Worm (Caenorhabditis elegans): ENCODE measurements around the gene sup-1.

The sup-1 gene

DNA sequence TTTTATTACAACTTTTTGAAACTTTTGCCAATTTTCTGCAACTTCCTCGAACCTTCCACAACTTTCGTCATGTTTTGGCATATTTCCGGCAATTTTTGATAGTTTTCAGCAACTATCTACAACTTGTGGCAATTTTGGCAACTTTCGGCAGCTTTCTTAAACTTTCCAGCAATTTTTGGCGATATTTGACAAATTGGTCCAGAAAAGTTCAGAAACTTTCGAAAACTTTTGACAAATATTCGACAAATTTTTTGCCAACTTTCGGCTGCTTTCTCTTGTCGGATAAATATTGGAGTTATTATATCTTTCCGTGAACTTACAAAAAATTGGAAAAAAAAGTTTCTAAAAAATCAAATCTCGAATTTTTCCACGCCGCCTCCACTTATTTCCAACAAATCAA, 7.1 kb downstream of the sup-1 start, which contains the start of gene Y41C4A.18:
Y41C4A.18 (plus strand) TSS at position 301 of the 400 bp plus-strand sequence.
- TF ChIP-seq ztf-16 (tag; optimal IDR thresholded peaks at IDR 0.05): no peak
- TF ChIP-seq hlh-13 (GFP tag; optimal IDR thresholded peaks at IDR 0.05): no peak
- TF ChIP-seq nfya-1 (tag; optimal IDR thresholded peaks at IDR 0.05): no peak
- no peak for TF ChIP-seq ama-1 (optimal IDR thresholded peaks at IDR 0.05)
- TF ChIP-seq ceh-45 (GFP tag; IDR thresholded peaks at IDR 0.05): no peak
- TF ChIP-seq npax-4 (tag; optimal IDR thresholded peaks at IDR 0.05): no peak
- TF ChIP-seq fax-1 (tag; optimal IDR thresholded peaks at IDR 0.05): no peak
- TF ChIP-seq mec-3 (tag; optimal IDR thresholded peaks at IDR 0.05; ENCODE audit: borderline replicate concordance): no peak
- no peak for TF ChIP-seq madf-2 (tag; optimal IDR thresholded peaks at IDR 0.05)
- TF ChIP-seq hlh-6 (tag; optimal IDR thresholded peaks at IDR 0.05): no peak
- no peak for TF ChIP-seq eyg-1 (tag; optimal IDR thresholded peaks at IDR 0.05)
- TF ChIP-seq syd-9 (tag; optimal IDR thresholded peaks at IDR 0.05): no peak
- no peak for TF ChIP-seq sdc-2 (tag; optimal IDR thresholded peaks at IDR 0.05)
- TF ChIP-seq K09A11.1 (tag; optimal IDR thresholded peaks at IDR 0.05; ENCODE audit: insufficient read depth): no peak

DNA sequence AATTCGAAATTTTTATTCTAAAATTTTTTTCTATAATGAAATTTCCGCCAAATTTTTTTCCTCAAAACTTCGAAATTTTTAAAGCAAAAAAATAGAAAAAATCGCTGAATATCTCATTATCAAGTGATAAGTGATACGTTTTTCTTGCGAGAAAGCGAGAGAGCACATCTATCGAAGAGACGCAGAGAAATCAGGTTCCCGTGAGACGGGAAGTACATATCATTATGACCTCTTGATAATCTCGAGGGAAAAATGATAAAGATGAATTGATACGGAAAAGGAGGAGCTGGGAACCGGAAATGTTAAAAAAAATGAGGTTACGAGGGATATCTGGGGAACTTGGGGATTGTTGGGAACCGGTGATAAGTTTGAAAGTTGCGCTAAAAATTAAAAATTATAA, 10.4 kb downstream of the sup-1 start:
- TF ChIP-seq ama-1 (optimal IDR thresholded peaks at IDR 0.05): no peak
- peak; percentile 80 for TF ChIP-seq elt-2 (tag; optimal IDR thresholded peaks at IDR 0.05)

DNA sequence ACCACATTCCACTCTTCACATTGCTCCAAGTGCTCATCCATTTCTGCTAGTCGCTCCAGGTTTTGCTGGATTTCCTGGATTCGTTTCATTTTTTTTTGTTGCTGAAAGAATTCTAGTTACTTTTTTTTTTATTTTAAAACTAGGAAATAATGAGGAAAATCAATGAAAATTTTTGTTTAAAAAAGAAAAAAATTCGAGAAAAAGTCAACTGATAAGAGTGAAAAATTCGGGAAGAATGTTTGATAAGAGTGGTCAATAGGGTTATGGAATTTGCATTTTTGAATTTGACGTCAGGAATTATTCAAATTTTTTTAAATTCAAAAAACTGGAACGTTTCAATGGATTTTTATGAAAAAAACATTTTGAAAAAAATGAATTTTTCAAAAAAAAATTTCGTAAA, 10.8 kb downstream of the sup-1 start, which contains the start of gene Y41C4A.12:
Y41C4A.12 (minus strand) TSS at position 101 of the 400 bp plus-strand sequence.
- TF ChIP-seq zip-5 (tag; optimal IDR thresholded peaks at IDR 0.05) (no peak), hlh-6 (tag; optimal IDR thresholded peaks at IDR 0.05) (no peak), ama-1 (optimal IDR thresholded peaks at IDR 0.05) (no peak), ztf-16 (tag; optimal IDR thresholded peaks at IDR 0.05) (no peak), ceh-24 (tag; optimal IDR thresholded peaks at IDR 0.05) (no peak), ceh-45 (GFP tag; IDR thresholded peaks at IDR 0.05) (no peak), pha-2 (tag; optimal IDR thresholded peaks at IDR 0.05) (no peak), unc-86 (tag; optimal IDR thresholded peaks at IDR 0.05) (no peak), fkh-10 (GFP tag; optimal IDR thresholded peaks at IDR 0.05) (no peak), K09A11.1 (tag; optimal IDR thresholded peaks at IDR 0.05; ENCODE audit: insufficient read depth) (no peak), ahr-1 (tag; optimal IDR thresholded peaks at IDR 0.05) (no peak), unc-3 (GFP tag; conservative IDR thresholded peaks at IDR 0.05) (no peak), unc-3 (tag; optimal IDR thresholded peaks at IDR 0.05) (no peak)

DNA sequence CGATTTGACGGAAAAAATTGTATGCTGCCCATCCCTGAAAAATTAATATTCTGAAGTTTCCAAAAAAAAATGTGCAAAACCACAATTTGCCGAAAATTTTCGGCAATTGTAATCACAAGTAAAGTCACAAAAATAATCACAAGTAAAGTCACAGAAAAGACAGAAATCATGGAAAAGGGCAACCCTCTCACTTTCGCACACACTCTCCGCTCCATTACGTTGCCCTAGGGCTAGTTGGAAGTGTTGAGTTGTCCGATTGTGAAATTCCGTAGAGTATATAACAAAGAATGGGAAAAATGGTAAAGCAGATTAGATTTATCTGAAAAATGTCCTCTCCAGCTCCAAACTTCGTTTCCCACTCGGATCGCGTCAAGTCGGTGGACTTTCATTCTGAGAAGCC, 16.0 kb downstream of the sup-1 start, which contains the start of gene Y41C4A.32:
Y41C4A.32 (plus strand) TSS at position 302 of the 400 bp plus-strand sequence.
- TF ChIP-seq pros-1 (tag; optimal IDR thresholded peaks at IDR 0.05) (no peak), pax-1 (tag; optimal IDR thresholded peaks at IDR 0.05) (no peak), fkh-6 (tag; optimal IDR thresholded peaks at IDR 0.05) (no peak), syd-9 (tag; optimal IDR thresholded peaks at IDR 0.05) (no peak), odd-2 (tag; optimal IDR thresholded peaks at IDR 0.05) (no peak), dmd-4 (tag; optimal IDR thresholded peaks at IDR 0.05; ENCODE audit: borderline replicate concordance) (no peak), che-1 (tag; optimal IDR thresholded peaks at IDR 0.05) (no peak), ceh-2 (tag; optimal IDR thresholded peaks at IDR 0.05) (no peak), sox-4 (tag; optimal IDR thresholded peaks at IDR 0.05) (no peak), pat-9 (tag; optimal IDR thresholded peaks at IDR 0.05) (no peak), dve-1 (tag; optimal IDR thresholded peaks at IDR 0.05) (no peak), Y22D7AL.16 (tag; optimal IDR thresholded peaks at IDR 0.05) (no peak), ref-2 (tag; optimal IDR thresholded peaks at IDR 0.05) (no peak), eyg-1 (tag; optimal IDR thresholded peaks at IDR 0.05) (no peak), hlh-15 (tag; optimal IDR thresholded peaks at IDR 0.05) (no peak)
